Worm (Caenorhabditis elegans) whole organism, mixed stage, embryonic: Measurements from ENCODE around the gene F15E6.3.

ENCODE experiments used
- bed-3 ChIP-seq: fragments of 200-800 bp; sonication (Bioruptor generic); optimal IDR thresholded peaks from 3 replicates; lab custom pipeline; 2018; ENCODE audit warnings: mild to moderate bottlenecking, missing genetic modification characterization, moderate library complexity, missing compliant biosample characterization
- elt-1 ChIP-seq: sonication (generic microtip); optimal IDR thresholded peaks from 2 replicates; lab custom pipeline; 2017; ENCODE audit warnings: missing genetic modification characterization, mild to moderate bottlenecking, missing compliant biosample characterization, antibody characterized with exemption, moderate library complexity, borderline replicate concordance; ENCODE audit not compliant: insufficient read depth
- elt-3 ChIP-seq: fragments of 150-350 bp; optimal IDR thresholded peaks from 2 replicates; lab custom pipeline; 2014; ENCODE audit warnings: missing biosample characterization, missing genetic modification characterization
- lin-13 ChIP-seq: fragments of 150-350 bp; optimal IDR thresholded peaks from 2 replicates; lab custom pipeline; 2014; ENCODE audit warnings: missing biosample characterization, missing genetic modification characterization
- lsy-2 ChIP-seq: fragments of 150-350 bp; optimal IDR thresholded peaks from 2 replicates; lab custom pipeline; 2014; ENCODE audit warnings: missing biosample characterization, missing genetic modification characterization
- pha-4 ChIP-seq: fragments of 150-350 bp; optimal IDR thresholded peaks from 2 replicates; lab custom pipeline; 2018; ENCODE audit warnings: missing biosample characterization, missing genetic modification reagents, missing genetic modification characterization
- unc-39 ChIP-seq: fragments of 150-350 bp; optimal IDR thresholded peaks from 2 replicates; lab custom pipeline; 2014; ENCODE audit warnings: missing biosample characterization, missing genetic modification characterization
- unc-62 ChIP-seq: fragments of 150-350 bp; optimal IDR thresholded peaks from 2 replicates; lab custom pipeline; 2014; ENCODE audit warnings: missing biosample characterization, missing genetic modification reagents, missing genetic modification characterization
- zip-8 ChIP-seq: fragments of 150-350 bp; optimal IDR thresholded peaks from 2 replicates; lab custom pipeline; 2014; ENCODE audit warnings: missing biosample characterization, missing genetic modification characterization
- ztf-11 ChIP-seq: fragments of 150-350 bp; optimal IDR thresholded peaks from 2 replicates; lab custom pipeline; 2014; ENCODE audit warnings: missing biosample characterization, missing genetic modification characterization

ce11 chrIV:4336139-4336851, 41.6 kb downstream of the F15E6.3 start, which contains the start of the genes W03B1.3 and oac-51:
- TF ChIP-seq zip-8 (no peak), unc-62 (no peak), elt-3 (tag; lab: Kevin White, UChicago) (no peak), lsy-2 (tag; lab: Kevin White, UChicago) (no peak), ztf-11 (tag; lab: Kevin White, UChicago) (no peak), unc-39 (no peak), elt-1 (peak; percentile 51), pha-4 (no peak), lin-13 (no peak), bed-3 (no peak)
